Fruit fly (Drosophila melanogaster) whole organism, embryonic: ENCODE measurements around the gene Cnep1r2.
A peak's percentile ranks its signal among the peaks of the same experiment; 100 is the strongest.

Source experiments
- Antp ChIP-seq: fragments of 200-800 bp; sonication (Bioruptor generic); optimal IDR thresholded peaks from 3 replicates; lab custom pipeline; 2016; ENCODE audit warnings: missing biosample characterization, missing genetic modification characterization
- Bdp1 ChIP-seq: fragments of 200-800 bp; sonication (Bioruptor generic); optimal IDR thresholded peaks from 3 replicates; lab custom pipeline; 2016; ENCODE audit warnings: missing biosample characterization, missing genetic modification characterization
- CG10209 ChIP-seq: fragments of 200-800 bp; sonication (Bioruptor generic); optimal IDR thresholded peaks from 3 replicates; lab custom pipeline; 2017; ENCODE audit warnings: missing biosample characterization, mild to moderate bottlenecking, missing genetic modification characterization, missing genetic modification reagents
- CG1024 ChIP-seq: fragments of 200-800 bp; sonication (Bioruptor generic); IDR thresholded peaks from 2 replicates; pipeline ENCODE4 v1.3.6; 2022; ENCODE audit warnings: missing biosample characterization, missing genetic modification characterization
- CG11398 ChIP-seq: fragments of 200-800 bp; sonication (Bioruptor generic); optimal IDR thresholded peaks from 2 replicates; lab custom pipeline; 2016; ENCODE audit warnings: missing biosample characterization, missing genetic modification characterization
- CG13296 ChIP-seq: fragments of 200-800 bp; sonication (Bioruptor generic); optimal IDR thresholded peaks from 3 replicates; lab custom pipeline; 2018; ENCODE audit warnings: missing biosample characterization, mild to moderate bottlenecking, missing genetic modification characterization
- CG13775 ChIP-seq: fragments of 200-800 bp; sonication (Bioruptor generic); optimal IDR thresholded peaks from 3 replicates; lab custom pipeline; 2017; ENCODE audit warnings: missing biosample characterization, mild to moderate bottlenecking, missing genetic modification characterization
- CG14667 ChIP-seq: fragments of 200-800 bp; sonication (Bioruptor generic); IDR thresholded peaks from 2 replicates; pipeline ENCODE4 v1.3.6; 2022; ENCODE audit warnings: missing biosample characterization, missing genetic modification characterization
- CG2199 ChIP-seq: fragments of 200-800 bp; sonication (Bioruptor generic); IDR thresholded peaks from 3 replicates; pipeline ENCODE4 v1.3.6; 2022; ENCODE audit warnings: missing biosample characterization, missing genetic modification characterization
- CG32532 ChIP-seq: fragments of 200-800 bp; sonication (Bioruptor generic); IDR thresholded peaks from 2 replicates; pipeline ENCODE4 v1.3.6; 2022; ENCODE audit warnings: missing biosample characterization, missing genetic modification characterization
- CG32767 ChIP-seq: fragments of 200-800 bp; sonication (Bioruptor generic); IDR thresholded peaks from 2 replicates; pipeline ENCODE4 v1.3.6; 2022; ENCODE audit warnings: missing biosample characterization, missing genetic modification characterization
- CG3838 ChIP-seq: fragments of 200-800 bp; sonication (Bioruptor generic); optimal IDR thresholded peaks from 3 replicates; lab custom pipeline; 2016; ENCODE audit warnings: missing biosample characterization, missing genetic modification characterization
- CG42726 ChIP-seq: fragments of 200-800 bp; sonication (Bioruptor generic); IDR thresholded peaks from 2 replicates; pipeline ENCODE4 v1.3.6; 2022; ENCODE audit warnings: missing biosample characterization, missing genetic modification characterization; ENCODE audit not compliant: partially characterized antibody
- CG4360 ChIP-seq: fragments of 200-800 bp; sonication (Bioruptor generic); IDR thresholded peaks from 2 replicates; pipeline ENCODE4 v1.3.6; 2022; ENCODE audit warnings: missing biosample characterization, missing genetic modification characterization
- CG6175 ChIP-seq: fragments of 200-800 bp; sonication (Bioruptor generic); IDR thresholded peaks from 3 replicates; pipeline ENCODE4 v1.3.6; 2022; ENCODE audit warnings: missing biosample characterization, missing genetic modification characterization
- CG6272 ChIP-seq: fragments of 200-800 bp; sonication (Bioruptor generic); IDR thresholded peaks from 2 replicates; pipeline ENCODE4 v1.3.6; 2022; ENCODE audit warnings: missing biosample characterization, missing genetic modification characterization
- CG6654 ChIP-seq: fragments of 200-800 bp; sonication (Bioruptor generic); optimal IDR thresholded peaks from 2 replicates; lab custom pipeline; 2017; ENCODE audit warnings: missing biosample characterization, mild to moderate bottlenecking, missing genetic modification characterization
- CG7271 ChIP-seq: fragments of 200-800 bp; sonication (Bioruptor generic); optimal IDR thresholded peaks from 2 replicates; lab custom pipeline; 2018; ENCODE audit warnings: missing biosample characterization, mild to moderate bottlenecking, missing genetic modification characterization, moderate library complexity
- CG7556 ChIP-seq: fragments of 200-800 bp; sonication (Bioruptor generic); optimal IDR thresholded peaks from 2 replicates; lab custom pipeline; 2017; ENCODE audit warnings: missing biosample characterization, mild to moderate bottlenecking, missing genetic modification characterization
- CG8290 ChIP-seq, 3 experiments: fragments of 200-800 bp; sonication (Bioruptor generic); optimal IDR thresholded peaks; 2 replicates each; lab custom pipeline; 2016 to 2019; ENCODE audit warnings: missing biosample characterization in 3 of 3, missing genetic modification characterization in 3 of 3, mild to moderate bottlenecking in 2 of 3, moderate library complexity in 1 of 3
- CG9215 ChIP-seq: fragments of 200-800 bp; sonication (Bioruptor generic); IDR thresholded peaks from 2 replicates; pipeline ENCODE4 v1.3.6; 2022; ENCODE audit warnings: missing biosample characterization, missing genetic modification characterization
- CG9437 ChIP-seq: fragments of 200-800 bp; sonication (Bioruptor generic); optimal IDR thresholded peaks from 2 replicates; lab custom pipeline; 2018; ENCODE audit warnings: missing biosample characterization, mild to moderate bottlenecking, missing genetic modification characterization
- Dek ChIP-seq: fragments of 200-800 bp; sonication (Bioruptor generic); optimal IDR thresholded peaks from 3 replicates; lab custom pipeline; 2019; ENCODE audit warnings: missing biosample characterization, mild to moderate bottlenecking, missing genetic modification characterization, moderate library complexity
- Dip3 ChIP-seq: fragments of 200-800 bp; sonication (Bioruptor generic); optimal IDR thresholded peaks from 3 replicates; lab custom pipeline; 2016; ENCODE audit warnings: missing biosample characterization, missing genetic modification characterization
- Ets97D ChIP-seq: fragments of 200-800 bp; sonication (Bioruptor generic); optimal IDR thresholded peaks from 3 replicates; lab custom pipeline; 2016; ENCODE audit warnings: missing biosample characterization, missing genetic modification characterization
- H15 ChIP-seq: fragments of 200-800 bp; sonication (Bioruptor generic); IDR thresholded peaks from 3 replicates; pipeline ENCODE4 v1.3.6; 2022; ENCODE audit warnings: missing biosample characterization, missing genetic modification characterization
- HLH3B ChIP-seq: fragments of 200-800 bp; sonication (Bioruptor generic); IDR thresholded peaks from 2 replicates; pipeline ENCODE4 v1.3.6; 2022; ENCODE audit warnings: missing biosample characterization, missing genetic modification characterization
- Hr3 ChIP-seq: fragments of 200-800 bp; sonication (Bioruptor generic); optimal IDR thresholded peaks from 3 replicates; lab custom pipeline; 2016; ENCODE audit warnings: missing biosample characterization, missing genetic modification characterization
- Jarid2 ChIP-seq: fragments of 200-800 bp; sonication (Bioruptor generic); optimal IDR thresholded peaks from 3 replicates; lab custom pipeline; 2017; ENCODE audit warnings: mild to moderate bottlenecking, missing biosample characterization, missing genetic modification reagents, missing genetic modification characterization
- Mes4 ChIP-seq: fragments of 200-800 bp; sonication (Bioruptor generic); optimal IDR thresholded peaks from 2 replicates; lab custom pipeline; 2016; ENCODE audit warnings: missing biosample characterization, missing genetic modification characterization
- Mrtf ChIP-seq: fragments of 200-800 bp; sonication (Bioruptor generic); IDR thresholded peaks from 3 replicates; pipeline ENCODE4 v1.3.6; 2022; ENCODE audit warnings: missing biosample characterization, missing genetic modification characterization
- Nf-YA ChIP-seq: fragments of 200-800 bp; sonication (Bioruptor generic); IDR thresholded peaks from 2 replicates; pipeline ENCODE4 v1.3.6; 2022; ENCODE audit warnings: missing biosample characterization, missing genetic modification characterization
- Ptx1 ChIP-seq: fragments of 200-800 bp; sonication (Bioruptor generic); IDR thresholded peaks from 2 replicates; pipeline ENCODE4 v1.3.6; 2022; ENCODE audit warnings: missing biosample characterization, missing genetic modification characterization
- az2 ChIP-seq: fragments of 200-800 bp; sonication (Bioruptor generic); optimal IDR thresholded peaks from 3 replicates; lab custom pipeline; 2016; ENCODE audit warnings: missing biosample characterization, missing genetic modification characterization
- bcd ChIP-seq: fragments of 200-800 bp; sonication (Bioruptor generic); optimal IDR thresholded peaks from 2 replicates; lab custom pipeline; 2017; ENCODE audit warnings: missing biosample characterization, mild to moderate bottlenecking, missing genetic modification characterization
- ci ChIP-seq: fragments of 200-800 bp; sonication (Bioruptor generic); IDR thresholded peaks from 3 replicates; pipeline ENCODE4 v1.3.6; 2022; ENCODE audit warnings: missing biosample characterization, missing genetic modification characterization
- dmrt11E ChIP-seq: fragments of 200-800 bp; sonication (Bioruptor generic); optimal IDR thresholded peaks from 3 replicates; lab custom pipeline; 2018; ENCODE audit warnings: missing biosample characterization, mild to moderate bottlenecking, missing genetic modification characterization, moderate library complexity
- esg ChIP-seq: fragments of 200-800 bp; sonication (Bioruptor generic); conservative IDR thresholded peaks from 2 replicates; pipeline ENCODE4 v1.3.6; 2022; ENCODE audit warnings: missing biosample characterization, missing genetic modification characterization
- fd3F ChIP-seq: fragments of 200-800 bp; sonication (Bioruptor generic); optimal IDR thresholded peaks from 2 replicates; lab custom pipeline; 2018; ENCODE audit warnings: missing biosample characterization, mild to moderate bottlenecking, missing genetic modification characterization, moderate library complexity
- hbn ChIP-seq: fragments of 200-800 bp; sonication (Bioruptor generic); IDR thresholded peaks from 2 replicates; pipeline ENCODE4 v1.3.6; 2022; ENCODE audit warnings: missing biosample characterization, missing genetic modification characterization; ENCODE audit not compliant: partially characterized antibody
- lbe ChIP-seq: fragments of 200-800 bp; sonication (Bioruptor generic); optimal IDR thresholded peaks from 2 replicates; lab custom pipeline; 2016; ENCODE audit warnings: missing biosample characterization, mild to moderate bottlenecking, missing genetic modification characterization
- mam ChIP-seq: fragments of 200-800 bp; sonication (Bioruptor generic); optimal IDR thresholded peaks from 3 replicates; lab custom pipeline; 2016; ENCODE audit warnings: missing biosample characterization, missing genetic modification characterization
- nom ChIP-seq: fragments of 200-800 bp; sonication (Bioruptor generic); optimal IDR thresholded peaks from 2 replicates; lab custom pipeline; 2017; ENCODE audit warnings: missing biosample characterization, missing genetic modification characterization, mild to moderate bottlenecking, moderate library complexity, missing genetic modification reagents
- pros ChIP-seq: fragments of 200-800 bp; sonication (Bioruptor generic); optimal IDR thresholded peaks from 3 replicates; lab custom pipeline; 2019; ENCODE audit warnings: missing biosample characterization, mild to moderate bottlenecking, missing genetic modification characterization, moderate library complexity
- pum ChIP-seq: fragments of 200-800 bp; sonication (Bioruptor generic); optimal IDR thresholded peaks from 2 replicates; lab custom pipeline; 2016; ENCODE audit warnings: missing biosample characterization, missing genetic modification characterization
- sens ChIP-seq: fragments of 200-800 bp; sonication (Bioruptor generic); peaks from one replicate; lab custom pipeline; 2016; ENCODE audit warnings: missing biosample characterization, missing genetic modification characterization
- sim ChIP-seq: fragments of 200-800 bp; sonication (Bioruptor generic); IDR thresholded peaks from 2 replicates; pipeline ENCODE4 v1.3.6; 2022; ENCODE audit warnings: missing biosample characterization, missing genetic modification characterization
- sisA ChIP-seq: fragments of 200-800 bp; sonication (Bioruptor generic); IDR thresholded peaks from 2 replicates; pipeline ENCODE4 v1.3.6; 2022; ENCODE audit warnings: missing biosample characterization, missing genetic modification characterization
- tgo ChIP-seq: fragments of 200-800 bp; sonication (Bioruptor generic); IDR thresholded peaks from 3 replicates; pipeline ENCODE4 v1.3.6; 2022; ENCODE audit warnings: missing biosample characterization, missing genetic modification characterization

Gene Cnep1r2

dm6 chr3L:10656451-10657198, 18.7 kb downstream of the Cnep1r2 start (continued):
- peak; percentile 82 for TF ChIP-seq CG10209
- no peak for TF ChIP-seq pros (GFP tag; lab: Kevin White, UChicago)
- no peak for TF ChIP-seq CG6175
- peak; percentile 84 for TF ChIP-seq ci (GFP tag; lab: Robert Waterston, UW)
- peak; percentile 19 for TF ChIP-seq Ets97D (GFP tag; lab: Kevin White, UChicago)
- TF ChIP-seq sens (GFP tag; lab: Kevin White, UChicago) = peak; percentile 95
- TF ChIP-seq Dip3 (GFP tag; lab: Kevin White, UChicago) = peak; percentile 12
- peak; percentile 29; the same call in 1 of the 3 replicates for TF ChIP-seq tgo (GFP tag; lab: Robert Waterston, UW)
- TF ChIP-seq CG13296 (GFP tag; lab: Kevin White, UChicago) = peak; percentile 73
- 0 out of 2 replicates have a peak, but pooled peaks have one; percentile 17 for TF ChIP-seq Ptx1 (GFP tag; lab: Robert Waterston, UW)
- TF ChIP-seq CG7271 (tag; lab: Kevin White, UChicago) = peak; percentile 40
- peak; percentile 22; the same call in 1 of the 2 replicates for TF ChIP-seq CG1024
- peak; percentile 32 for TF ChIP-seq az2
- TF ChIP-seq CG4360 = peak; percentile 27; the same call in 1 of the 2 replicates
- TF ChIP-seq lbe (GFP tag; lab: Kevin White, UChicago) = no peak
- TF ChIP-seq CG42726 (GFP tag; lab: Robert Waterston, UW) = no peak
- no peak for TF ChIP-seq CG32767 (GFP tag; lab: Robert Waterston, UW)
- no peak for TF ChIP-seq sisA (GFP tag; lab: Robert Waterston, UW)
- TF ChIP-seq nom (GFP tag; lab: Kevin White, UChicago) = peak; percentile 46
- peak; percentile 33; the same call in 1 of the 2 replicates for TF ChIP-seq CG32532 (GFP tag; lab: Robert Waterston, UW)
- TF ChIP-seq CG3838 (GFP tag; lab: Kevin White, UChicago) = peak; percentile 57
- TF ChIP-seq CG14667 (GFP tag; lab: Robert Waterston, UW) = no peak
- peak; percentile 13 for TF ChIP-seq CG13775 (GFP tag; lab: Kevin White, UChicago)
- peak; percentile 54 for TF ChIP-seq CG7556 (GFP tag; lab: Kevin White, UChicago)
- TF ChIP-seq CG9215 (GFP tag; lab: Robert Waterston, UW) = no peak
- peak; percentile 78 for TF ChIP-seq CG11398
- peak; percentile 51 for TF ChIP-seq Bdp1 (GFP tag; lab: Kevin White, UChicago)
- peak; percentile 48; the same call in 1 of the 2 replicates for TF ChIP-seq sim (GFP tag; lab: Robert Waterston, UW)
- TF ChIP-seq Jarid2 (GFP tag; lab: Kevin White, UChicago) = peak; percentile 59
- TF ChIP-seq CG6654 (GFP tag; lab: Kevin White, UChicago) = no peak
- peak; percentile 54 for TF ChIP-seq CG8290 (GFP tag; optimal IDR thresholded peaks at IDR 0.05; lab: Kevin White, UChicago)
- TF ChIP-seq CG8290 (tag; optimal IDR thresholded peaks at IDR 0.05; lab: Kevin White, UChicago) = peak in 1 of 2 experiments; percentile 83
- peak; percentile 51 for TF ChIP-seq Antp (GFP tag; lab: Kevin White, UChicago)
- no peak for TF ChIP-seq CG6272
- TF ChIP-seq Dek = peak; percentile 58
- no peak for TF ChIP-seq hbn
- peak; percentile 23 for TF ChIP-seq Hr3
- no peak for TF ChIP-seq esg (GFP tag; lab: Robert Waterston, UW)
- TF ChIP-seq Mrtf = no peak
- peak; percentile 70 for TF ChIP-seq Mes4
- TF ChIP-seq dmrt11E (tag; lab: Kevin White, UChicago) = peak; percentile 42
- TF ChIP-seq CG9437 (GFP tag; lab: Kevin White, UChicago) = no peak
- no peak for TF ChIP-seq Nf-YA
- no peak for TF ChIP-seq H15
- no peak for TF ChIP-seq CG2199 (GFP tag; lab: Robert Waterston, UW)
- TF ChIP-seq fd3F (GFP tag; lab: Kevin White, UChicago) = peak; percentile 69
- TF ChIP-seq mam (GFP tag; lab: Kevin White, UChicago) = peak; percentile 38
- peak; percentile 58 for TF ChIP-seq bcd (GFP tag; lab: Kevin White, UChicago)
- TF ChIP-seq HLH3B = peak; percentile 39; the same call in 1 of the 2 replicates
- TF ChIP-seq pum (GFP tag; lab: Kevin White, UChicago) = peak; percentile 28
